Worm (Caenorhabditis elegans): ENCODE measurements around the gene clec-181.
A peak's percentile ranks its signal among the peaks of the same experiment; 100 is the strongest.

clec-181 gene

DNA sequence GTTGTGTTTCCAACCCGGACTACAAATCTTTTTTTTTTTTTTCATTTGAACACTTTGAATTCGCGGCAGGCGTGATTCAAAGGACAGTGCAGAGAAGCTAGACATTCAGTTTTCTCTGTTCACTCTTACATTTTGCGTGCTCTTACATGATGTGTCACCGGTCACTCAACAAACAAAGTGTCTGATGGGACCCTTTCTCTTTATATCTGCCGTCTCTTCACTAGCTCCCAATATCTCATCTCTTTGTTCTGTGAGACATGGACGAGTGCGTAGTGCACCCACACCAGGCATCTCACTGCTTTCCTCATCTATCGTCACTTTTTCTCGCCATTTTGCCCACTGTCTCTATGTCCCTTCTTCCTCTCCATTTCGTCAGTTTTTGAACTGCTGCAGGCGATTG lies 8.8 kb upstream of the clec-181 start (continued):
- TF ChIP-seq efl-1 (optimal IDR thresholded peaks at IDR 0.05) (peak; percentile 55 to 59), efl-1 (GFP tag; optimal IDR thresholded peaks at IDR 0.05 in 1 of 2) (peak in 1 of 2 experiments; percentile 31), snpc-4 (tag; optimal IDR thresholded peaks at IDR 0.05) (no peak), dpl-1 (GFP tag; optimal IDR thresholded peaks at IDR 0.05) (peak in 2 of 3 experiments; percentile 12 to 38), ama-1 (optimal IDR thresholded peaks at IDR 0.05) (no peak), tlp-1 (tag; optimal IDR thresholded peaks at IDR 0.05) (no peak), tbx-2 (tag; optimal IDR thresholded peaks at IDR 0.05) (peak; percentile 41), nhr-84 (tag; optimal IDR thresholded peaks at IDR 0.05) (no peak), pax-3 (tag; optimal IDR thresholded peaks at IDR 0.05) (no peak), rnt-1 (tag; optimal IDR thresholded peaks at IDR 0.05) (peak; percentile 86), nhr-47 (tag; optimal IDR thresholded peaks at IDR 0.05) (peak; percentile 14), F16B12.6 (tag; optimal IDR thresholded peaks at IDR 0.05) (no peak), C16A3.4 (tag; optimal IDR thresholded peaks at IDR 0.05) (no peak), nhr-90 (tag; optimal IDR thresholded peaks at IDR 0.05; ENCODE audit: poor library complexity) (no peak), jun-1 (tag; optimal IDR thresholded peaks at IDR 0.05) (peak; percentile 24), sox-4 (tag; optimal IDR thresholded peaks at IDR 0.05) (no peak), nhr-77 (tag; optimal IDR thresholded peaks at IDR 0.05) (peak; percentile 39), fkh-10 (GFP tag; optimal IDR thresholded peaks at IDR 0.05) (no peak), unc-98 (GFP tag; IDR thresholded peaks at IDR 0.05) (no peak), lir-3 (tag; optimal IDR thresholded peaks at IDR 0.05; ENCODE audit: poor library complexity) (no peak), alr-1 (tag; optimal IDR thresholded peaks at IDR 0.05; ENCODE audit: borderline replicate concordance) (no peak), fkh-4 (tag; optimal IDR thresholded peaks at IDR 0.05; ENCODE audit: borderline replicate concordance) (no peak), efl-3 (GFP tag; optimal IDR thresholded peaks at IDR 0.05) (no peak), ceh-90 (tag; optimal IDR thresholded peaks at IDR 0.05) (no peak), nhr-28 (tag; optimal IDR thresholded peaks at IDR 0.05) (no peak), vab-15 (tag; optimal IDR thresholded peaks at IDR 0.05) (no peak), irx-1 (tag; optimal IDR thresholded peaks at IDR 0.05) (peak; percentile 3), unc-62 (GFP tag; optimal IDR thresholded peaks at IDR 0.05) (no peak), C34B4.2 (tag; optimal IDR thresholded peaks at IDR 0.05) (no peak), fkh-8 (tag; optimal IDR thresholded peaks at IDR 0.05) (no peak), mab-9 (GFP tag; IDR thresholded peaks at IDR 0.05) (no peak)

DNA sequence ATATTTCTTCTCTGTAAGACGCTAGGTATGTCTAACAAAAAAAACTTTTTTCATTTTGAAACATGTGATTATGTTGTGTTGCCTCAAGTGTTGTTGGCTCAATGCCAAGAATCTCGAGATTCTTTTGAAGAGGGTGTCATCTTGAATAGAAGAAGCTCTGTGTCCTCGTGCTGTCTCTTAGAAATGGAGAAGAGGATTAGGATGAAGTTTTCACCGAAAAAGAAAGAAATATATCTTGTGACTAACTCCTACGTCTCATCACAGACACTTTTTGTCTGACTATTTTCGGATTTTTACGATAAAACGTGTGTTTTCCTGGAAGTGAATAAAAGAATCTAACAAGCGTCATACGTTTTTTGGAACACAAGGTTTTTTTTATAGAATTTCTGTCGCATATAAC lies 8.3 kb upstream of the clec-181 start:
- TF ChIP-seq C34B4.2 (tag; optimal IDR thresholded peaks at IDR 0.05), result no peak
- peak; percentile 4 for TF ChIP-seq mep-1 (tag; optimal IDR thresholded peaks at IDR 0.05)
- no peak for TF ChIP-seq irx-1 (tag; optimal IDR thresholded peaks at IDR 0.05)
- TF ChIP-seq zag-1 (tag; optimal IDR thresholded peaks at IDR 0.05), result no peak
- TF ChIP-seq lin-39 (tag; optimal IDR thresholded peaks at IDR 0.05), result no peak
- peak; percentile 19 for TF ChIP-seq nhr-47 (tag; optimal IDR thresholded peaks at IDR 0.05)
- TF ChIP-seq efl-3 (GFP tag; optimal IDR thresholded peaks at IDR 0.05), result no peak
- TF ChIP-seq pax-3 (tag; optimal IDR thresholded peaks at IDR 0.05), result peak; percentile 83
- TF ChIP-seq aly-2 (tag; optimal IDR thresholded peaks at IDR 0.05), result no peak
- TF ChIP-seq tbx-2 (tag; optimal IDR thresholded peaks at IDR 0.05), result no peak
- TF ChIP-seq lin-13 (GFP tag; optimal IDR thresholded peaks at IDR 0.05), result peak; percentile 20
- TF ChIP-seq fkh-8 (tag; optimal IDR thresholded peaks at IDR 0.05), result peak; percentile 53
- peak; percentile 55 for TF ChIP-seq nhr-71 (tag; optimal IDR thresholded peaks at IDR 0.05)
- peak; percentile 18 for TF ChIP-seq ztf-4 (tag; optimal IDR thresholded peaks at IDR 0.05)
- peak; percentile 87 for TF ChIP-seq dsc-1 (tag; optimal IDR thresholded peaks at IDR 0.05)
- TF ChIP-seq ceh-63 (GFP tag; optimal IDR thresholded peaks at IDR 0.05), result no peak
- no peak for TF ChIP-seq nhr-19 (GFP tag; conservative IDR thresholded peaks at IDR 0.05)
- TF ChIP-seq Y116A8C.19 (tag; optimal IDR thresholded peaks at IDR 0.05; ENCODE audit: borderline replicate concordance), result no peak
- TF ChIP-seq nhr-20 (tag; optimal IDR thresholded peaks at IDR 0.05), result no peak
- TF ChIP-seq lsy-2 (tag; optimal IDR thresholded peaks at IDR 0.05), result peak in 1 of 2 experiments; percentile 7
- no peak for TF ChIP-seq snu-23 (GFP tag; optimal IDR thresholded peaks at IDR 0.05)
- TF ChIP-seq zip-4 (GFP tag; optimal IDR thresholded peaks at IDR 0.05), result no peak
- TF ChIP-seq unc-62 (GFP tag; optimal IDR thresholded peaks at IDR 0.05), result no peak
- peak; percentile 25 for TF ChIP-seq lin-14 (GFP tag; optimal IDR thresholded peaks at IDR 0.05)
- no peak for TF ChIP-seq dpl-1 (GFP tag; optimal IDR thresholded peaks at IDR 0.05)
- no peak for TF ChIP-seq efl-1 (optimal IDR thresholded peaks at IDR 0.05)
- no peak for TF ChIP-seq efl-1 (GFP tag; optimal IDR thresholded peaks at IDR 0.05 in 1 of 2)
- peak; percentile 50 for TF ChIP-seq unc-86 (tag; optimal IDR thresholded peaks at IDR 0.05)
- TF ChIP-seq fkh-10 (GFP tag; optimal IDR thresholded peaks at IDR 0.05), result peak; percentile 9
- no peak for TF ChIP-seq fos-1 (tag; optimal IDR thresholded peaks at IDR 0.05)
- no peak for TF ChIP-seq snpc-4 (tag; optimal IDR thresholded peaks at IDR 0.05)
- no peak for TF ChIP-seq nhr-237 (tag; optimal IDR thresholded peaks at IDR 0.05)
- no peak for TF ChIP-seq nhr-76 (tag; optimal IDR thresholded peaks at IDR 0.05)
- peak; percentile 73 for TF ChIP-seq sox-4 (tag; optimal IDR thresholded peaks at IDR 0.05)
- TF ChIP-seq mef-2 (tag; optimal IDR thresholded peaks at IDR 0.05), result peak; percentile 58
